Fruit fly (Drosophila melanogaster) whole organism, embryonic: ENCODE measurements around the gene Gr93d.

ENCODE experiments used
- Aef1 ChIP-seq: fragments of 200-800 bp; sonication (Bioruptor generic); IDR thresholded peaks from 3 replicates; pipeline ENCODE4 v1.3.6; 2022; ENCODE audit warnings: missing biosample characterization, missing genetic modification characterization
- Asciz ChIP-seq: fragments of 200-800 bp; sonication (Bioruptor generic); optimal IDR thresholded peaks from 2 replicates; lab custom pipeline; 2017; ENCODE audit warnings: missing biosample characterization, mild to moderate bottlenecking, missing genetic modification characterization, missing genetic modification reagents
- Bdp1 ChIP-seq: fragments of 200-800 bp; sonication (Bioruptor generic); optimal IDR thresholded peaks from 3 replicates; lab custom pipeline; 2016; ENCODE audit warnings: missing biosample characterization, missing genetic modification characterization
- CG12236 ChIP-seq: fragments of 200-800 bp; sonication (Bioruptor generic); optimal IDR thresholded peaks from 2 replicates; lab custom pipeline; 2016; ENCODE audit warnings: missing biosample characterization, missing genetic modification characterization
- CG1233 ChIP-seq: fragments of 200-800 bp; sonication (Bioruptor generic); optimal IDR thresholded peaks from 4 replicates; lab custom pipeline; 2018; ENCODE audit warnings: missing biosample characterization, mild to moderate bottlenecking, missing genetic modification characterization
- CG12942 ChIP-seq: fragments of 200-800 bp; sonication (Bioruptor generic); optimal IDR thresholded peaks from 3 replicates; lab custom pipeline; 2016; ENCODE audit warnings: missing biosample characterization, missing genetic modification characterization
- CG13123 ChIP-seq: fragments of 200-800 bp; sonication (Bioruptor generic); optimal IDR thresholded peaks from 2 replicates; lab custom pipeline; 2016; ENCODE audit warnings: missing biosample characterization, missing genetic modification characterization
- CG15601 ChIP-seq: fragments of 200-800 bp; sonication (Bioruptor generic); optimal IDR thresholded peaks from 3 replicates; lab custom pipeline; 2019; ENCODE audit warnings: missing biosample characterization, mild to moderate bottlenecking, missing genetic modification characterization, moderate library complexity
- CG16863 ChIP-seq: fragments of 200-800 bp; sonication (Bioruptor generic); optimal IDR thresholded peaks from 3 replicates; lab custom pipeline; 2016; ENCODE audit warnings: missing biosample characterization, missing genetic modification characterization
- CG17359 ChIP-seq: fragments of 200-800 bp; sonication (Bioruptor generic); optimal IDR thresholded peaks from 3 replicates; lab custom pipeline; 2018; ENCODE audit warnings: missing biosample characterization, mild to moderate bottlenecking, missing genetic modification characterization, moderate library complexity
- CG1832 ChIP-seq: fragments of 200-800 bp; sonication (Bioruptor generic); optimal IDR thresholded peaks from 2 replicates; lab custom pipeline; 2017; ENCODE audit warnings: missing biosample characterization, mild to moderate bottlenecking, missing genetic modification characterization, inconsistent platforms
- CG30403 ChIP-seq: fragments of 200-800 bp; sonication (Bioruptor generic); optimal IDR thresholded peaks from 3 replicates; lab custom pipeline; 2016; ENCODE audit warnings: missing biosample characterization, missing genetic modification characterization
- CG30431 ChIP-seq: fragments of 200-800 bp; sonication (Bioruptor generic); optimal IDR thresholded peaks from 2 replicates; lab custom pipeline; 2017; ENCODE audit warnings: missing biosample characterization, missing genetic modification characterization
- CG3065 ChIP-seq: fragments of 200-800 bp; sonication (Bioruptor generic); optimal IDR thresholded peaks from 2 replicates; lab custom pipeline; 2016; ENCODE audit warnings: missing biosample characterization, missing genetic modification characterization
- CG34376 ChIP-seq: fragments of 200-800 bp; sonication (Bioruptor generic); optimal IDR thresholded peaks from 2 replicates; lab custom pipeline; 2018; ENCODE audit warnings: missing biosample characterization, mild to moderate bottlenecking, missing genetic modification characterization
- CG3726 ChIP-seq: fragments of 200-800 bp; sonication (Bioruptor generic); IDR thresholded peaks from 3 replicates; pipeline ENCODE4, ENCODE4 v1.3.6; 2022; ENCODE audit warnings: missing biosample characterization, missing genetic modification characterization
- CG3838 ChIP-seq: fragments of 200-800 bp; sonication (Bioruptor generic); optimal IDR thresholded peaks from 3 replicates; lab custom pipeline; 2016; ENCODE audit warnings: missing biosample characterization, missing genetic modification characterization
- CG4328 ChIP-seq: fragments of 200-800 bp; sonication (Bioruptor generic); optimal IDR thresholded peaks from 3 replicates; lab custom pipeline; 2017; ENCODE audit warnings: missing biosample characterization, missing genetic modification reagents, missing genetic modification characterization
- CG6683 ChIP-seq: fragments of 200-800 bp; sonication (Bioruptor generic); optimal IDR thresholded peaks from 2 replicates; lab custom pipeline; 2017; ENCODE audit warnings: missing biosample characterization, mild to moderate bottlenecking, missing genetic modification characterization, missing genetic modification reagents
- CG7556 ChIP-seq: fragments of 200-800 bp; sonication (Bioruptor generic); optimal IDR thresholded peaks from 2 replicates; lab custom pipeline; 2017; ENCODE audit warnings: missing biosample characterization, mild to moderate bottlenecking, missing genetic modification characterization
- CG8924 ChIP-seq: fragments of 200-800 bp; optimal IDR thresholded peaks from 3 replicates; lab custom pipeline; 2019; ENCODE audit warnings: missing biosample characterization, mild to moderate bottlenecking, missing genetic modification characterization, moderate library complexity
- CG8944 ChIP-seq: fragments of 200-800 bp; sonication (Bioruptor generic); optimal IDR thresholded peaks from 3 replicates; lab custom pipeline; 2016; ENCODE audit warnings: missing biosample characterization, missing genetic modification characterization
- CrebB ChIP-seq: fragments of 200-800 bp; sonication (Bioruptor generic); optimal IDR thresholded peaks from 3 replicates; lab custom pipeline; 2018; ENCODE audit warnings: missing biosample characterization, mild to moderate bottlenecking, missing genetic modification characterization
- Dip2 ChIP-seq: fragments of 200-800 bp; sonication (Bioruptor generic); IDR thresholded peaks from 2 replicates; pipeline ENCODE4 v1.3.6; 2022; ENCODE audit warnings: missing biosample characterization, missing genetic modification characterization
- E2f1 ChIP-seq: fragments of 200-800 bp; sonication (Bioruptor generic); IDR thresholded peaks from 2 replicates; pipeline ENCODE4 v1.3.6; 2022; ENCODE audit warnings: missing biosample characterization, missing genetic modification characterization
- Ets97D ChIP-seq: fragments of 200-800 bp; sonication (Bioruptor generic); optimal IDR thresholded peaks from 3 replicates; lab custom pipeline; 2016; ENCODE audit warnings: missing biosample characterization, missing genetic modification characterization
- Gsc ChIP-seq: fragments of 200-800 bp; sonication (Bioruptor generic); IDR thresholded peaks from 2 replicates; pipeline ENCODE4 v1.3.6; 2022; ENCODE audit warnings: missing biosample characterization, missing genetic modification characterization
- H15 ChIP-seq: fragments of 200-800 bp; sonication (Bioruptor generic); IDR thresholded peaks from 3 replicates; pipeline ENCODE4 v1.3.6; 2022; ENCODE audit warnings: missing biosample characterization, missing genetic modification characterization
- H2.0 ChIP-seq: fragments of 200-800 bp; sonication (Bioruptor generic); IDR thresholded peaks from 2 replicates; pipeline ENCODE4 v1.3.6; 2022; ENCODE audit warnings: missing biosample characterization, missing genetic modification characterization
- Hr78 ChIP-seq, 2 experiments: fragments of 200-800 bp in 1 of 2; fragments of >200 bp in 1 of 2; sonication (Bioruptor generic) in 1 of 2; optimal IDR thresholded peaks; 2 replicates each; lab custom pipeline; 2017 to 2019; ENCODE audit warnings: missing biosample characterization in 2 of 2, missing genetic modification characterization in 2 of 2, mild to moderate bottlenecking in 1 of 2, moderate library complexity in 1 of 2
- Mes4 ChIP-seq: fragments of 200-800 bp; sonication (Bioruptor generic); optimal IDR thresholded peaks from 2 replicates; lab custom pipeline; 2016; ENCODE audit warnings: missing biosample characterization, missing genetic modification characterization
- Nf-YB ChIP-seq: fragments of 200-800 bp; sonication (Bioruptor generic); optimal IDR thresholded peaks from 3 replicates; lab custom pipeline; 2019; ENCODE audit warnings: missing biosample characterization, mild to moderate bottlenecking, missing genetic modification characterization, moderate library complexity
- Oaz ChIP-seq: fragments of 200-800 bp; sonication (Bioruptor generic); IDR thresholded peaks from 2 replicates; pipeline ENCODE4 v1.3.6; 2022; ENCODE audit warnings: missing biosample characterization, missing genetic modification characterization
- Poxn ChIP-seq: fragments of 200-800 bp; sonication (Bioruptor generic); IDR thresholded peaks from 2 replicates; pipeline ENCODE4 v1.3.6; 2022; ENCODE audit warnings: missing biosample characterization, missing genetic modification characterization
- Rx ChIP-seq: fragments of 200-800 bp; sonication (Bioruptor generic); IDR thresholded peaks from 2 replicates; pipeline ENCODE4 v1.3.6; 2022; ENCODE audit warnings: missing biosample characterization, missing genetic modification characterization
- ara ChIP-seq: fragments of 200-800 bp; sonication (Bioruptor generic); IDR thresholded peaks from 2 replicates; pipeline ENCODE4 v1.3.6; 2022; ENCODE audit warnings: missing biosample characterization, missing genetic modification characterization
- cg ChIP-seq: fragments of 200-800 bp; sonication (Bioruptor generic); optimal IDR thresholded peaks from 3 replicates; lab custom pipeline; 2019; ENCODE audit warnings: missing biosample characterization, mild to moderate bottlenecking, missing genetic modification characterization, moderate library complexity
- crc ChIP-seq: fragments of 200-800 bp; sonication (Bioruptor generic); optimal IDR thresholded peaks from 2 replicates; lab custom pipeline; 2016; ENCODE audit warnings: missing biosample characterization, missing genetic modification characterization
- ems ChIP-seq: fragments of 200-800 bp; sonication (Bioruptor generic); optimal IDR thresholded peaks from 3 replicates; lab custom pipeline; 2016; ENCODE audit warnings: missing biosample characterization, missing genetic modification characterization
- eyg ChIP-seq: fragments of 200-800 bp; sonication (Bioruptor generic); optimal IDR thresholded peaks from 3 replicates; lab custom pipeline; 2016; ENCODE audit warnings: missing biosample characterization, missing genetic modification characterization
- fd64A ChIP-seq: fragments of 200-800 bp; sonication (Bioruptor generic); optimal IDR thresholded peaks from 3 replicates; lab custom pipeline; 2018; ENCODE audit warnings: missing biosample characterization, mild to moderate bottlenecking, missing genetic modification characterization
- grn ChIP-seq: fragments of 200-800 bp; sonication (Bioruptor generic); optimal IDR thresholded peaks from 3 replicates; lab custom pipeline; 2017; ENCODE audit warnings: missing biosample characterization, missing genetic modification characterization
- ham ChIP-seq: fragments of 200-800 bp; sonication (Bioruptor generic); IDR thresholded peaks from 2 replicates; pipeline ENCODE4 v1.3.6; 2022; ENCODE audit warnings: missing biosample characterization, missing genetic modification characterization
- her ChIP-seq: fragments of 200-800 bp; sonication (Bioruptor generic); optimal IDR thresholded peaks from 2 replicates; lab custom pipeline; 2016; ENCODE audit warnings: missing biosample characterization, missing genetic modification characterization
- hth ChIP-seq: fragments of >200 bp; optimal IDR thresholded peaks from 2 replicates; lab custom pipeline; 2017; ENCODE audit warnings: inconsistent platforms
- kni ChIP-seq: fragments of 200-800 bp; sonication (Bioruptor generic); optimal IDR thresholded peaks from 3 replicates; lab custom pipeline; 2017; ENCODE audit warnings: mild to moderate bottlenecking, missing biosample characterization, missing genetic modification reagents, missing genetic modification characterization
- lola ChIP-seq, 3 experiments: fragments of >200 bp in 2 of 3; fragments of 200-800 bp in 1 of 3; sonication (Bioruptor generic) in 1 of 3; optimal IDR thresholded peaks; 2 replicates each; lab custom pipeline; 2017 to 2019; ENCODE audit warnings: missing biosample characterization in 3 of 3, missing genetic modification characterization in 3 of 3, mild to moderate bottlenecking in 1 of 3, moderate library complexity in 1 of 3
- nmo ChIP-seq: fragments of 200-800 bp; sonication (Bioruptor generic); optimal IDR thresholded peaks from 2 replicates; lab custom pipeline; 2018; ENCODE audit warnings: missing biosample characterization, mild to moderate bottlenecking, missing genetic modification characterization, moderate library complexity
- pum ChIP-seq: fragments of 200-800 bp; sonication (Bioruptor generic); optimal IDR thresholded peaks from 2 replicates; lab custom pipeline; 2016; ENCODE audit warnings: missing biosample characterization, missing genetic modification characterization
- tgo ChIP-seq: fragments of 200-800 bp; sonication (Bioruptor generic); IDR thresholded peaks from 3 replicates; pipeline ENCODE4 v1.3.6; 2022; ENCODE audit warnings: missing biosample characterization, missing genetic modification characterization
- tup ChIP-seq: fragments of 200-800 bp; sonication (Bioruptor generic); optimal IDR thresholded peaks from 2 replicates; lab custom pipeline; 2016; ENCODE audit warnings: missing biosample characterization, mild to moderate bottlenecking, missing genetic modification characterization, moderate library complexity
- usp ChIP-seq: fragments of >200 bp; optimal IDR thresholded peaks from 2 replicates; lab custom pipeline; 2017; ENCODE audit warnings: missing biosample characterization, missing genetic modification characterization

Gene Gr93d

dm6 chr3R:21828040-21828526 lies 18.4 kb downstream of the Gr93d start (continued):
- TF ChIP-seq grn (GFP tag; lab: Kevin White, UChicago) (peak; percentile 41), CG12942 (peak; percentile 58), CG17359 (peak; percentile 65), lola (GFP tag; optimal IDR thresholded peaks at IDR 0.05; lab: Kevin White, UChicago) (peak in 1 of 3 experiments; percentile 92), crc (peak; percentile 57), hth (no peak), CG3726 (GFP tag; lab: Robert Waterston, UW) (peak; percentile 65; the same call in 2 of the 3 replicates), Rx (GFP tag; lab: Robert Waterston, UW) (peak; percentile 61), ara (peak; percentile 84), nmo (GFP tag; lab: Kevin White, UChicago) (peak; percentile 90), CG3838 (GFP tag; lab: Kevin White, UChicago) (peak; percentile 10), eyg (peak; percentile 21), Gsc (peak; percentile 63), CG30431 (GFP tag; lab: Kevin White, UChicago) (peak; percentile 67), CG4328 (GFP tag; lab: Kevin White, UChicago) (no peak), CG1832 (GFP tag; lab: Kevin White, UChicago) (no peak), Dip2 (no peak), CG7556 (GFP tag; lab: Kevin White, UChicago) (peak; percentile 47), fd64A (no peak), H15 (peak; percentile 82), Nf-YB (GFP tag; lab: Kevin White, UChicago) (peak; percentile 33), CG15601 (peak; percentile 92), CrebB (peak; percentile 29), Mes4 (GFP tag; lab: Kevin White, UChicago) (peak; percentile 85), tup (GFP tag; lab: Kevin White, UChicago) (peak; percentile 46), Bdp1 (GFP tag; lab: Kevin White, UChicago) (peak; percentile 56), Ets97D (GFP tag; lab: Kevin White, UChicago) (no peak), CG13123 (GFP tag; lab: Kevin White, UChicago) (peak; percentile 12), CG3065 (peak; percentile 25), tgo (GFP tag; lab: Robert Waterston, UW) (peak; percentile 70), ham (GFP tag; lab: Robert Waterston, UW) (no peak), CG6683 (GFP tag; lab: Kevin White, UChicago) (no peak), Hr78 (GFP tag; optimal IDR thresholded peaks at IDR 0.05; lab: Kevin White, UChicago) (peak in 1 of 2 experiments; percentile 36), CG1233 (GFP tag; lab: Kevin White, UChicago) (peak; percentile 35), usp (GFP tag; lab: Kevin White, UChicago) (no peak), Aef1 (no peak), CG30403 (GFP tag; lab: Kevin White, UChicago) (peak; percentile 64), Oaz (GFP tag; lab: Robert Waterston, UW) (no peak), ems (GFP tag; lab: Kevin White, UChicago) (peak; percentile 43), CG16863 (GFP tag; lab: Kevin White, UChicago) (peak; percentile 90), cg (no peak), E2f1 (peak; percentile 40), Asciz (GFP tag; lab: Kevin White, UChicago) (peak; percentile 60), pum (GFP tag; lab: Kevin White, UChicago) (peak; percentile 81), CG8924 (peak; percentile 73), H2.0 (GFP tag; lab: Robert Waterston, UW) (peak; percentile 78), CG34376 (GFP tag; lab: Kevin White, UChicago) (no peak), CG12236 (GFP tag; lab: Kevin White, UChicago) (peak; percentile 71), kni (GFP tag; lab: Kevin White, UChicago) (peak; percentile 87), Poxn (GFP tag; lab: Robert Waterston, UW) (no peak), CG8944 (peak; percentile 81), her (no peak)
